Worm (Caenorhabditis elegans) whole organism, L4 larva: ENCODE results near the gene lpr-4.

Source experiments
- F37D6.2 ChIP-seq: sonication (generic microtip); optimal IDR thresholded peaks from 2 replicates; lab custom pipeline; 2016; ENCODE audit warnings: mild to moderate bottlenecking, missing genetic modification characterization, missing compliant biosample characterization
- T26A8.4 ChIP-seq: fragments of 200-800 bp; sonication (Bioruptor generic); IDR thresholded peaks from 2 replicates; pipeline ENCODE4 v1.3.6; 2022; ENCODE audit warnings: missing genetic modification characterization, missing compliant biosample characterization
- Y48G9A.11 ChIP-seq: fragments of 200-800 bp; sonication (Bioruptor generic); IDR thresholded peaks from 2 replicates; pipeline ENCODE4 v1.3.6; 2022; ENCODE audit warnings: missing genetic modification reagents, missing genetic modification characterization, missing compliant biosample characterization
- Y5F2A.4 ChIP-seq: fragments of 200-800 bp; sonication (Bioruptor generic); optimal IDR thresholded peaks from 2 replicates; lab custom pipeline; 2018; ENCODE audit warnings: mild to moderate bottlenecking, missing genetic modification characterization, missing compliant biosample characterization
- ZK337.2 ChIP-seq: fragments of 200-800 bp; sonication (Bioruptor generic); IDR thresholded peaks from 2 replicates; pipeline ENCODE4 v1.3.6; 2022; ENCODE audit warnings: missing genetic modification reagents, missing genetic modification characterization, missing compliant biosample characterization
- aha-1 ChIP-seq: fragments of 150-350 bp; peaks from one replicate; lab custom pipeline; 2014; ENCODE audit warnings: missing biosample characterization, missing genetic modification characterization
- ama-1 ChIP-seq: fragments of 150-350 bp; optimal IDR thresholded peaks from 2 replicates; lab custom pipeline; 2014; ENCODE audit warnings: inconsistent platforms, mixed read lengths
- ceh-20 ChIP-seq: fragments of 200-800 bp; sonication (Bioruptor generic); IDR thresholded peaks from 2 replicates; pipeline ENCODE4 v1.3.6; 2022; ENCODE audit warnings: missing genetic modification reagents, missing genetic modification characterization, missing compliant biosample characterization
- ceh-28 ChIP-seq: fragments of 150-350 bp; optimal IDR thresholded peaks from 2 replicates; lab custom pipeline; 2014; ENCODE audit warnings: missing biosample characterization, missing genetic modification reagents, missing genetic modification characterization
- ceh-32 ChIP-seq: sonication (generic microtip); optimal IDR thresholded peaks from 2 replicates; lab custom pipeline; 2016; ENCODE audit warnings: mild to moderate bottlenecking, missing genetic modification characterization, missing compliant biosample characterization; ENCODE audit not compliant: poor library complexity
- ceh-44 ChIP-seq: fragments of 200-800 bp; sonication (Bioruptor generic); IDR thresholded peaks from 2 replicates; pipeline ENCODE4 v1.3.6; 2022; ENCODE audit warnings: missing genetic modification reagents, missing genetic modification characterization, missing compliant biosample characterization
- ces-1 ChIP-seq: fragments of 150-350 bp; sonication (generic microtip); optimal IDR thresholded peaks from 4 replicates; lab custom pipeline; 2014; ENCODE audit warnings: missing biosample characterization, missing genetic modification reagents, missing genetic modification characterization
- ctbp-1 ChIP-seq: fragments of 200-800 bp; sonication (Bioruptor generic); IDR thresholded peaks from 2 replicates; pipeline ENCODE4 v1.3.6; 2022; ENCODE audit warnings: missing genetic modification reagents, missing genetic modification characterization, missing compliant biosample characterization
- daf-19 ChIP-seq: fragments of 200-800 bp; sonication (Bioruptor generic); conservative IDR thresholded peaks from 2 replicates; pipeline ENCODE4 v1.3.6; 2022; ENCODE audit warnings: missing genetic modification characterization, missing compliant biosample characterization
- daf-8 ChIP-seq: fragments of 200-800 bp; sonication (Bioruptor generic); IDR thresholded peaks from 2 replicates; pipeline ENCODE4 v1.3.6; 2022; ENCODE audit warnings: missing genetic modification characterization, missing compliant biosample characterization
- dmd-8 ChIP-seq: fragments of 200-800 bp; sonication (Bioruptor generic); IDR thresholded peaks from 2 replicates; pipeline ENCODE4 v1.3.6; 2022; ENCODE audit warnings: missing genetic modification characterization, missing compliant biosample characterization
- dmd-9 ChIP-seq: fragments of 200-800 bp; sonication (Bioruptor generic); IDR thresholded peaks from 2 replicates; pipeline ENCODE4 v1.3.6; 2022; ENCODE audit warnings: missing genetic modification reagents, missing genetic modification characterization, missing compliant biosample characterization
- dpl-1 ChIP-seq: fragments of 150-350 bp; optimal IDR thresholded peaks from 2 replicates; lab custom pipeline; 2014; ENCODE audit warnings: missing biosample characterization, missing genetic modification reagents, missing genetic modification characterization
- dve-1 ChIP-seq: sonication (generic microtip); optimal IDR thresholded peaks from 2 replicates; lab custom pipeline; 2017; ENCODE audit warnings: antibody characterized with exemption, mild to moderate bottlenecking, missing genetic modification characterization, missing compliant biosample characterization; ENCODE audit not compliant: insufficient read depth
- fkh-10 ChIP-seq: fragments of 150-350 bp; optimal IDR thresholded peaks from 2 replicates; lab custom pipeline; 2014; ENCODE audit warnings: missing biosample characterization, missing genetic modification reagents, missing genetic modification characterization
- hif-1 ChIP-seq, 2 experiments: sonication (generic microtip); optimal IDR thresholded peaks; 2 replicates each; lab custom pipeline; 2016 to 2017; ENCODE audit warnings: missing compliant biosample characterization in 2 of 2, missing genetic modification characterization in 2 of 2, missing genetic modification reagents in 2 of 2, missing genotype in 2 of 2, mild to moderate bottlenecking in 1 of 2
- hlh-11 ChIP-seq: fragments of 200-800 bp; sonication (Bioruptor generic); optimal IDR thresholded peaks from 2 replicates; lab custom pipeline; 2018; ENCODE audit warnings: mild to moderate bottlenecking, missing genetic modification characterization, missing compliant biosample characterization
- hlh-30 ChIP-seq: sonication (generic microtip); optimal IDR thresholded peaks from 2 replicates; lab custom pipeline; 2017; ENCODE audit warnings: antibody characterized with exemption, mild to moderate bottlenecking, missing genetic modification characterization, missing compliant biosample characterization; ENCODE audit not compliant: insufficient read depth
- hmg-1.1 ChIP-seq: fragments of 200-800 bp; sonication (Bioruptor generic); IDR thresholded peaks from 2 replicates; pipeline ENCODE4 v1.3.6; 2022; ENCODE audit warnings: missing genetic modification reagents, missing genetic modification characterization, missing compliant biosample characterization
- jun-1 ChIP-seq: fragments of 150-350 bp; optimal IDR thresholded peaks from 2 replicates; lab custom pipeline; 2014; ENCODE audit warnings: missing biosample characterization, missing genetic modification reagents, missing genetic modification characterization
- lin-38 ChIP-seq: fragments of 200-800 bp; sonication (Bioruptor generic); IDR thresholded peaks from 2 replicates; pipeline ENCODE4 v1.3.6; 2022; ENCODE audit warnings: missing genetic modification reagents, missing genetic modification characterization, missing compliant biosample characterization
- madf-5 ChIP-seq, 2 experiments: fragments of 200-800 bp; sonication (Bioruptor generic); IDR thresholded peaks; 2 replicates each; pipeline ENCODE4 v1.3.6; 2022; ENCODE audit warnings: missing compliant biosample characterization in 2 of 2, missing genetic modification characterization in 2 of 2
- mdt-29 ChIP-seq: fragments of 200-800 bp; sonication (Bioruptor generic); IDR thresholded peaks from 2 replicates; pipeline ENCODE4 v1.3.6; 2022; ENCODE audit warnings: missing genetic modification reagents, missing genetic modification characterization, missing compliant biosample characterization
- mep-1 ChIP-seq: fragments of 150-350 bp; sonication (generic microtip); optimal IDR thresholded peaks from 3 replicates; lab custom pipeline; 2014; ENCODE audit warnings: missing biosample characterization, missing genetic modification characterization
- nhr-102 ChIP-seq: sonication (generic microtip); optimal IDR thresholded peaks from 2 replicates; lab custom pipeline; 2016; ENCODE audit warnings: mild to moderate bottlenecking, missing genetic modification characterization, moderate library complexity, missing compliant biosample characterization
- nhr-11 ChIP-seq: fragments of 150-350 bp; optimal IDR thresholded peaks from 2 replicates; lab custom pipeline; 2014; ENCODE audit warnings: missing biosample characterization, missing genetic modification characterization
- nhr-42 ChIP-seq: fragments of 200-800 bp; sonication (Bioruptor generic); IDR thresholded peaks from 2 replicates; pipeline ENCODE4 v1.3.6; 2022; ENCODE audit warnings: missing genetic modification characterization, missing compliant biosample characterization
- nhr-48 ChIP-seq: sonication (generic microtip); optimal IDR thresholded peaks from 2 replicates; lab custom pipeline; 2016; ENCODE audit warnings: mild to moderate bottlenecking, missing genetic modification characterization, missing compliant biosample characterization
- nhr-6 ChIP-seq: fragments of 150-350 bp; optimal IDR thresholded peaks from 2 replicates; lab custom pipeline; 2014; ENCODE audit warnings: missing biosample characterization, missing genetic modification characterization
- nhr-76 ChIP-seq: fragments of 150-350 bp; optimal IDR thresholded peaks from 2 replicates; lab custom pipeline; 2014; ENCODE audit warnings: missing biosample characterization, missing genetic modification characterization
- rbr-2 ChIP-seq: sonication (generic microtip); optimal IDR thresholded peaks from 2 replicates; lab custom pipeline; 2016; ENCODE audit warnings: missing genotype, missing genetic modification characterization, missing compliant biosample characterization
- saeg-2 ChIP-seq: fragments of 200-800 bp; sonication (Bioruptor generic); IDR thresholded peaks from 2 replicates; pipeline ENCODE4 v1.3.6; 2022; ENCODE audit warnings: missing genetic modification reagents, missing genetic modification characterization, missing compliant biosample characterization
- sdz-12 ChIP-seq: fragments of 200-800 bp; sonication (Bioruptor generic); optimal IDR thresholded peaks from 2 replicates; lab custom pipeline; 2018; ENCODE audit warnings: mild to moderate bottlenecking, missing genetic modification characterization, missing compliant biosample characterization
- skn-1 ChIP-seq: fragments of 150-350 bp; optimal IDR thresholded peaks from 2 replicates; lab custom pipeline; 2014; ENCODE audit warnings: missing biosample characterization, missing genetic modification characterization
- snpc-1.2 ChIP-seq: fragments of 200-800 bp; sonication (Bioruptor generic); IDR thresholded peaks from 2 replicates; pipeline ENCODE4 v1.3.6; 2022; ENCODE audit warnings: missing genetic modification reagents, missing genetic modification characterization, missing compliant biosample characterization
- spr-1 ChIP-seq: sonication (generic microtip); optimal IDR thresholded peaks from 2 replicates; lab custom pipeline; 2016; ENCODE audit warnings: mild to moderate bottlenecking, missing genetic modification characterization, missing compliant biosample characterization
- spr-3 ChIP-seq: fragments of 200-800 bp; sonication (Bioruptor generic); optimal IDR thresholded peaks from 2 replicates; lab custom pipeline; 2018; ENCODE audit warnings: mild to moderate bottlenecking, missing genetic modification characterization, missing compliant biosample characterization
- tag-97 ChIP-seq: fragments of 200-800 bp; sonication (Bioruptor generic); IDR thresholded peaks from 2 replicates; pipeline ENCODE4 v1.3.6; 2022; ENCODE audit warnings: missing genetic modification characterization, missing compliant biosample characterization
- unc-39 ChIP-seq: sonication (generic microtip); optimal IDR thresholded peaks from 2 replicates; lab custom pipeline; 2017; ENCODE audit warnings: missing biosample characterization, missing genetic modification characterization
- zag-1 ChIP-seq: fragments of 150-350 bp; optimal IDR thresholded peaks from 2 replicates; lab custom pipeline; 2014; ENCODE audit warnings: missing biosample characterization, missing genetic modification characterization
- ztf-11 ChIP-seq: fragments of 150-350 bp; optimal IDR thresholded peaks from 2 replicates; lab custom pipeline; 2014; ENCODE audit warnings: missing biosample characterization, missing genetic modification characterization
- ztf-7 ChIP-seq: fragments of 150-350 bp; optimal IDR thresholded peaks from 2 replicates; lab custom pipeline; 2014; ENCODE audit warnings: missing biosample characterization, missing genetic modification characterization

Gene lpr-4

DNA sequence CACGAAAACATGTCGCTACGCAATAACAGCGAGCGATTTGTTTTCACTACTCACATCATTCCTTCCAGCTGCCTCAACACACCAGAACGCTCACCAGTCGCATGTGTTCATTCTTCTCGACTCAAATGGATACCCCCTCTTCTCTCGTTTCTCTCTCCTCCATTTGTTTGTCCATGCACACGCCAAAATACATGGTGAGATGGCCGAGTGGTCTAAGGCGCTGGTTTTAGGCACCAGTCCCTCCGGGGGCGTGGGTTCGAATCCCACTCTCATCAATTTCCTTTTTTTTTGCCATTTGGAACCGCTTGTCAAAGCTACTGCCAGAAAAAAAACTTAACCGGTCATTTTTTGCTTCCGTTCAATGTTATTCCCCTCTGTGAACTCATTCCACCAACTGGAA is 30.6 kb downstream of the lpr-4 start (continued):
- TF ChIP-seq nhr-48 (tag; lab: Kevin White, UChicago), result peak; percentile 80
- TF ChIP-seq daf-19 (GFP tag; lab: Robert Waterston, UW), result peak; percentile 94
- peak; percentile 44 to 95; a peak in 3 of 4 replicates for TF ChIP-seq madf-5 (GFP tag; IDR thresholded peaks at IDR 0.05; lab: Robert Waterston, UW)
- peak; percentile 78 for TF ChIP-seq hlh-11 (tag; lab: Kevin White, UChicago)
- peak; percentile 72 for TF ChIP-seq jun-1 (tag; lab: Kevin White, UChicago)
- TF ChIP-seq rbr-2 (tag; lab: Kevin White, UChicago), result peak; percentile 93
- TF ChIP-seq skn-1, result no peak
- TF ChIP-seq fkh-10 (GFP tag; lab: Kevin White, UChicago), result peak; percentile 4
- peak; percentile 93 for TF ChIP-seq F37D6.2 (tag; lab: Kevin White, UChicago)
- TF ChIP-seq nhr-102, result peak; percentile 92
- TF ChIP-seq hif-1 (tag; optimal IDR thresholded peaks at IDR 0.05; lab: Kevin White, UChicago), result peak; percentile 30 to 65
- peak; percentile 88 for TF ChIP-seq spr-1 (tag; lab: Kevin White, UChicago)
- TF ChIP-seq zag-1, result no peak
- TF ChIP-seq saeg-2 (GFP tag; lab: Robert Waterston, UW), result 0 out of 2 replicates have a peak, but pooled peaks have one; percentile 73
- TF ChIP-seq daf-8 (GFP tag; lab: Robert Waterston, UW), result no peak
- TF ChIP-seq lin-38, result peak; percentile 78
- TF ChIP-seq dpl-1 (GFP tag; lab: Kevin White, UChicago), result peak; percentile 50
- peak; percentile 55 for TF ChIP-seq nhr-11 (tag; lab: Kevin White, UChicago)
- TF ChIP-seq nhr-6 (tag; lab: Kevin White, UChicago), result peak; percentile 41
- peak; percentile 64 for TF ChIP-seq Y5F2A.4 (GFP tag; lab: Kevin White, UChicago)
- TF ChIP-seq hlh-30 (tag; lab: Kevin White, UChicago), result peak; percentile 78
- no peak for TF ChIP-seq unc-39 (tag; lab: Kevin White, UChicago)
- TF ChIP-seq tag-97 (GFP tag; lab: Robert Waterston, UW), result 0 out of 2 replicates have a peak, but pooled peaks have one; percentile 80
- peak; percentile 79 for TF ChIP-seq dve-1 (tag; lab: Kevin White, UChicago)
- no peak for TF ChIP-seq mdt-29 (GFP tag; lab: Robert Waterston, UW)
- TF ChIP-seq ceh-32, result peak; percentile 54
- peak; percentile 94 for TF ChIP-seq ctbp-1 (GFP tag; lab: Robert Waterston, UW)
- peak; percentile 92 for TF ChIP-seq dmd-8 (GFP tag; lab: Robert Waterston, UW)
- TF ChIP-seq T26A8.4 (GFP tag; lab: Robert Waterston, UW), result no peak
- TF ChIP-seq spr-3 (GFP tag; lab: Kevin White, UChicago), result no peak
- TF ChIP-seq Y48G9A.11 (GFP tag; lab: Robert Waterston, UW), result no peak; the same call in 1 of the 2 replicates
- TF ChIP-seq snpc-1.2 (GFP tag; lab: Robert Waterston, UW), result peak; percentile 92
- no peak for TF ChIP-seq nhr-76 (tag; lab: Kevin White, UChicago)
- TF ChIP-seq ceh-44 (GFP tag; lab: Robert Waterston, UW), result peak; percentile 75; the same call in 1 of the 2 replicates
- TF ChIP-seq ztf-11 (tag; lab: Kevin White, UChicago), result no peak
- TF ChIP-seq ama-1 (lab: Kevin White, UChicago), result no peak

DNA sequence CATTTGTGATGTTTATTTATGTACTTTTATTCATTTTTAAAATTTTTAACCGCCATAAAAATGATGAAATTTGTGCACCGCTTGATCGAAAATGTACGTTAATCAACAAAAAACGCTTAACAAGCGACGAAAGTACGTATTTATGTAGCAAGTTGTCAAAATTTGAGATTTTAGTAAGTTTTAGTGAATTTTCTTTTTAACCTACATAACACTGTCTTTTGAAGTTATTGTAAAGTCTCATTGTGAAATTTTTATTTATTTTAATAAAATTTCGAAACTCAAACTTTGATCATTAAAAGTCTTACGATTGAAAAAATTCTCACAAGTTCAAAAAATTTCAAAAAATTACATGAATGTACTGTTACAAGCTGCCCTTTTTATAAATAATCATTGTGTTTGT is 32.4 kb downstream of the lpr-4 start:
- TF ChIP-seq hmg-1.1 (GFP tag; lab: Robert Waterston, UW) (no peak), aha-1 (peak; percentile 92), snpc-1.2 (GFP tag; lab: Robert Waterston, UW) (no peak)

DNA sequence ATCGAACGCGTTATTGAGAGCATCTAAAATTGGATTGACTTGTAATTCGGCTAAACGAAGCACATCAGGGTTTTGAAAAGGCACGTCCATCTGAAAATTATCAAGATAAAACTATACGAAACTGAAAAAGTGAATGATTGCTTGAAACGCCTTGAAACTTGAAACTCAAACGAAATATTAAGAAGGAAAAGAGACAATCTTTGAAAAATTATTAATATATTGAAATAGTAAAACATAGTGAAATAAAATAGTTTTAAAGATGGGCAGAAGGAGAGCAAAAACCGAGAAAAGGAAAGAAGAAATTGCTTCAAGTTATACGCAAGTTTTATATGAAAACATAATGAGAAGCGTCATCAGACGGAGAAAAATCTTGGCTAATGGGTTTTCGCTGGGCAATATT is 33.2 kb downstream of the lpr-4 start, which contains the start of gene W02H3.3:
W02H3.3 (minus strand) TSS at position 101 of the 400 bp plus-strand sequence.
- TF ChIP-seq dmd-9 (GFP tag; lab: Robert Waterston, UW) (no peak), mep-1 (tag; lab: Kevin White, UChicago) (no peak), ZK337.2 (GFP tag; lab: Robert Waterston, UW) (no peak), ztf-7 (tag; lab: Kevin White, UChicago) (no peak), ces-1 (no peak), ceh-20 (GFP tag; lab: Robert Waterston, UW) (no peak), sdz-12 (GFP tag; lab: Kevin White, UChicago) (no peak), ceh-28 (tag; lab: Kevin White, UChicago) (no peak), spr-1 (tag; lab: Kevin White, UChicago) (no peak), rbr-2 (tag; lab: Kevin White, UChicago) (no peak), daf-19 (GFP tag; lab: Robert Waterston, UW) (no peak), ama-1 (lab: Kevin White, UChicago) (no peak), nhr-42 (no peak), daf-8 (GFP tag; lab: Robert Waterston, UW) (no peak), Y5F2A.4 (GFP tag; lab: Kevin White, UChicago) (no peak), zag-1 (no peak), ctbp-1 (GFP tag; lab: Robert Waterston, UW) (no peak)
